Fruit fly (Drosophila melanogaster) whole organism, embryonic: ENCODE measurements around the gene CG43062.

Experiments
- Atf6 ChIP-seq: fragments of 200-800 bp; sonication (Bioruptor generic); IDR thresholded peaks from 2 replicates; pipeline ENCODE4 v1.3.6; 2022; ENCODE audit warnings: missing biosample characterization, missing genetic modification characterization
- Bteb2 ChIP-seq: fragments of 200-800 bp; sonication (Bioruptor generic); optimal IDR thresholded peaks from 2 replicates; lab custom pipeline; 2016; ENCODE audit warnings: missing biosample characterization, missing genetic modification characterization
- CG12299 ChIP-seq: fragments of 200-800 bp; sonication (Bioruptor generic); optimal IDR thresholded peaks from 2 replicates; lab custom pipeline; 2018; ENCODE audit warnings: missing biosample characterization, mild to moderate bottlenecking, missing genetic modification characterization
- CG12391 ChIP-seq: fragments of 200-800 bp; sonication (Bioruptor generic); optimal IDR thresholded peaks from 3 replicates; lab custom pipeline; 2018; ENCODE audit warnings: missing biosample characterization, mild to moderate bottlenecking, missing genetic modification characterization, moderate library complexity
- CG16813 ChIP-seq: fragments of 200-800 bp; sonication (Bioruptor generic); IDR thresholded peaks from 3 replicates; pipeline ENCODE4 v1.3.6; 2022; ENCODE audit warnings: missing biosample characterization, missing genetic modification characterization; ENCODE audit not compliant: partially characterized antibody
- CG17359 ChIP-seq: fragments of 200-800 bp; sonication (Bioruptor generic); optimal IDR thresholded peaks from 3 replicates; lab custom pipeline; 2018; ENCODE audit warnings: missing biosample characterization, mild to moderate bottlenecking, missing genetic modification characterization, moderate library complexity
- CG17361 ChIP-seq: fragments of 200-800 bp; sonication (Bioruptor generic); IDR thresholded peaks from 3 replicates; pipeline ENCODE4 v1.3.6; 2022; ENCODE audit warnings: missing biosample characterization, missing genetic modification characterization
- CG1792 ChIP-seq: fragments of 200-800 bp; sonication (Bioruptor generic); optimal IDR thresholded peaks from 2 replicates; lab custom pipeline; 2016; ENCODE audit warnings: missing biosample characterization, missing genetic modification characterization
- CG2875 ChIP-seq: fragments of 200-800 bp; sonication (Bioruptor generic); optimal IDR thresholded peaks from 2 replicates; lab custom pipeline; 2017; ENCODE audit warnings: missing biosample characterization, mild to moderate bottlenecking, missing genetic modification characterization, missing genetic modification reagents
- CG4282 ChIP-seq: fragments of 200-800 bp; sonication (Bioruptor generic); optimal IDR thresholded peaks from 2 replicates; lab custom pipeline; 2016; ENCODE audit warnings: missing biosample characterization, missing genetic modification characterization
- CG4328 ChIP-seq: fragments of 200-800 bp; sonication (Bioruptor generic); optimal IDR thresholded peaks from 3 replicates; lab custom pipeline; 2017; ENCODE audit warnings: missing biosample characterization, missing genetic modification reagents, missing genetic modification characterization
- CG5245 ChIP-seq: fragments of 200-800 bp; sonication (Bioruptor generic); optimal IDR thresholded peaks from 3 replicates; lab custom pipeline; 2016; ENCODE audit warnings: missing biosample characterization, missing genetic modification characterization
- CG7745 ChIP-seq: fragments of 200-800 bp; sonication (Bioruptor generic); optimal IDR thresholded peaks from 2 replicates; lab custom pipeline; 2018; ENCODE audit warnings: missing biosample characterization, mild to moderate bottlenecking, missing genetic modification characterization, moderate library complexity
- CG7786 ChIP-seq: fragments of 200-800 bp; sonication (Bioruptor generic); optimal IDR thresholded peaks from 2 replicates; lab custom pipeline; 2016; ENCODE audit warnings: missing biosample characterization, missing genetic modification characterization
- CG8089 ChIP-seq: fragments of 200-800 bp; sonication (Bioruptor generic); optimal IDR thresholded peaks from 3 replicates; lab custom pipeline; 2016; ENCODE audit warnings: missing biosample characterization, missing genetic modification characterization
- CG9437 ChIP-seq: fragments of 200-800 bp; sonication (Bioruptor generic); optimal IDR thresholded peaks from 2 replicates; lab custom pipeline; 2018; ENCODE audit warnings: missing biosample characterization, mild to moderate bottlenecking, missing genetic modification characterization
- Camta ChIP-seq: fragments of 200-800 bp; sonication (Bioruptor generic); optimal IDR thresholded peaks from 2 replicates; lab custom pipeline; 2016; ENCODE audit warnings: missing biosample characterization, missing genetic modification characterization
- D19A ChIP-seq: fragments of 200-800 bp; optimal IDR thresholded peaks from 3 replicates; lab custom pipeline; 2019; ENCODE audit warnings: missing biosample characterization, mild to moderate bottlenecking, missing genetic modification characterization, moderate library complexity
- Dfd ChIP-seq, 2 experiments: fragments of >200 bp; optimal IDR thresholded peaks; 2 replicates each; lab custom pipeline; 2017; ENCODE audit warnings: missing biosample characterization in 2 of 2, missing genetic modification characterization in 2 of 2
- Dip2 ChIP-seq: fragments of 200-800 bp; sonication (Bioruptor generic); IDR thresholded peaks from 2 replicates; pipeline ENCODE4 v1.3.6; 2022; ENCODE audit warnings: missing biosample characterization, missing genetic modification characterization
- Eip74EF ChIP-seq, 2 experiments: fragments of 200-800 bp in 1 of 2; fragments of >200 bp in 1 of 2; sonication (Bioruptor generic) in 1 of 2; optimal IDR thresholded peaks; 2 replicates each; lab custom pipeline; 2017 to 2019; ENCODE audit warnings: missing biosample characterization in 2 of 2, missing genetic modification characterization in 2 of 2, mild to moderate bottlenecking in 1 of 2, moderate library complexity in 1 of 2
- GATAe ChIP-seq: fragments of 200-800 bp; sonication (Bioruptor generic); conservative IDR thresholded peaks from 2 replicates; pipeline ENCODE4 v1.3.6; 2022; ENCODE audit warnings: missing biosample characterization, missing genetic modification characterization
- Hmx ChIP-seq: fragments of 200-800 bp; sonication (Bioruptor generic); optimal IDR thresholded peaks from 2 replicates; lab custom pipeline; 2016; ENCODE audit warnings: missing biosample characterization, missing genetic modification characterization
- Lpt ChIP-seq: fragments of >200 bp; optimal IDR thresholded peaks from 2 replicates; lab custom pipeline; 2018; ENCODE audit warnings: missing biosample characterization, missing genetic modification characterization
- Myb ChIP-seq: fragments of 200-800 bp; sonication (Bioruptor generic); optimal IDR thresholded peaks from 2 replicates; lab custom pipeline; 2016; ENCODE audit warnings: missing biosample characterization, missing genetic modification characterization
- PHDP ChIP-seq: fragments of 200-800 bp; sonication (Bioruptor generic); optimal IDR thresholded peaks from 3 replicates; lab custom pipeline; 2018; ENCODE audit warnings: missing biosample characterization, mild to moderate bottlenecking, missing genetic modification characterization, moderate library complexity
- YL-1 ChIP-seq: fragments of 200-800 bp; sonication (Bioruptor generic); optimal IDR thresholded peaks from 3 replicates; lab custom pipeline; 2017; ENCODE audit warnings: missing biosample characterization, mild to moderate bottlenecking, missing genetic modification characterization
- ato ChIP-seq: fragments of 200-800 bp; sonication (Bioruptor generic); IDR thresholded peaks from 2 replicates; pipeline ENCODE4 v1.3.6; 2022; ENCODE audit warnings: missing biosample characterization, missing genetic modification characterization; ENCODE audit not compliant: partially characterized antibody
- bcd ChIP-seq: fragments of 200-800 bp; sonication (Bioruptor generic); optimal IDR thresholded peaks from 2 replicates; lab custom pipeline; 2017; ENCODE audit warnings: missing biosample characterization, mild to moderate bottlenecking, missing genetic modification characterization
- ci ChIP-seq: fragments of 200-800 bp; sonication (Bioruptor generic); IDR thresholded peaks from 3 replicates; pipeline ENCODE4 v1.3.6; 2022; ENCODE audit warnings: missing biosample characterization, missing genetic modification characterization
- da ChIP-seq: fragments of 200-800 bp; sonication (Bioruptor generic); optimal IDR thresholded peaks from 2 replicates; lab custom pipeline; 2016; ENCODE audit warnings: missing biosample characterization, missing genetic modification characterization
- fd96Cb ChIP-seq: fragments of 200-800 bp; sonication (Bioruptor generic); optimal IDR thresholded peaks from 2 replicates; lab custom pipeline; 2018; ENCODE audit warnings: missing biosample characterization, mild to moderate bottlenecking, missing genetic modification characterization, moderate library complexity
- grn ChIP-seq: fragments of 200-800 bp; sonication (Bioruptor generic); optimal IDR thresholded peaks from 3 replicates; lab custom pipeline; 2017; ENCODE audit warnings: missing biosample characterization, missing genetic modification characterization
- gsb ChIP-seq: fragments of 200-800 bp; sonication (Bioruptor generic); IDR thresholded peaks from 2 replicates; pipeline ENCODE4 v1.3.6; 2022; ENCODE audit warnings: missing biosample characterization, missing genetic modification characterization
- hbn ChIP-seq: fragments of 200-800 bp; sonication (Bioruptor generic); IDR thresholded peaks from 2 replicates; pipeline ENCODE4 v1.3.6; 2022; ENCODE audit warnings: missing biosample characterization, missing genetic modification characterization; ENCODE audit not compliant: partially characterized antibody
- ind ChIP-seq: fragments of 200-800 bp; sonication (Bioruptor generic); optimal IDR thresholded peaks from 3 replicates; lab custom pipeline; 2016; ENCODE audit warnings: missing biosample characterization, missing genetic modification characterization
- inv ChIP-seq: fragments of 200-800 bp; sonication (Bioruptor generic); IDR thresholded peaks from 2 replicates; pipeline ENCODE4 v1.3.6; 2022; ENCODE audit warnings: missing biosample characterization, missing genetic modification characterization; ENCODE audit not compliant: partially characterized antibody
- jigr1 ChIP-seq: fragments of 200-800 bp; sonication (Bioruptor generic); IDR thresholded peaks from 3 replicates; pipeline ENCODE4 v1.3.6; 2022; ENCODE audit warnings: missing biosample characterization, missing genetic modification characterization
- kni ChIP-seq: fragments of 200-800 bp; sonication (Bioruptor generic); optimal IDR thresholded peaks from 3 replicates; lab custom pipeline; 2017; ENCODE audit warnings: mild to moderate bottlenecking, missing biosample characterization, missing genetic modification reagents, missing genetic modification characterization
- lola ChIP-seq, 3 experiments: fragments of >200 bp in 2 of 3; fragments of 200-800 bp in 1 of 3; sonication (Bioruptor generic) in 1 of 3; optimal IDR thresholded peaks; 2 replicates each; lab custom pipeline; 2017 to 2019; ENCODE audit warnings: missing biosample characterization in 3 of 3, missing genetic modification characterization in 3 of 3, mild to moderate bottlenecking in 1 of 3, moderate library complexity in 1 of 3
- lov ChIP-seq, 2 experiments: fragments of 200-800 bp in 1 of 2; fragments of >200 bp in 1 of 2; sonication (Bioruptor generic) in 1 of 2; IDR thresholded peaks in 1 of 2; optimal IDR thresholded peaks in 1 of 2; 2 replicates in 1 of 2; 3 replicates in 1 of 2; pipeline versions ENCODE4 v1.3.6 to Lab custom; 2017 to 2022; ENCODE audit warnings: missing biosample characterization in 1 of 2, missing genetic modification characterization in 1 of 2
- maf-S ChIP-seq: fragments of 200-800 bp; sonication (Bioruptor generic); optimal IDR thresholded peaks from 2 replicates; lab custom pipeline; 2016; ENCODE audit warnings: missing biosample characterization, missing genetic modification characterization
- mirr ChIP-seq: fragments of 200-800 bp; sonication (Bioruptor generic); optimal IDR thresholded peaks from 3 replicates; lab custom pipeline; 2018; ENCODE audit warnings: missing biosample characterization, mild to moderate bottlenecking, missing genetic modification characterization
- pb ChIP-seq: fragments of 200-800 bp; sonication (Bioruptor generic); optimal IDR thresholded peaks from 3 replicates; lab custom pipeline; 2016; ENCODE audit warnings: missing biosample characterization, missing genetic modification characterization
- phol ChIP-seq: fragments of 200-800 bp; sonication (Bioruptor generic); optimal IDR thresholded peaks from 3 replicates; lab custom pipeline; 2018; ENCODE audit warnings: missing biosample characterization, mild to moderate bottlenecking, missing genetic modification characterization, moderate library complexity
- row ChIP-seq: fragments of 200-800 bp; sonication (Bioruptor generic); IDR thresholded peaks from 3 replicates; pipeline ENCODE4 v1.3.6; 2022; ENCODE audit warnings: missing biosample characterization, missing genetic modification characterization
- run ChIP-seq: fragments of 200-800 bp; sonication (Bioruptor generic); optimal IDR thresholded peaks from 3 replicates; lab custom pipeline; 2018; ENCODE audit warnings: missing biosample characterization, mild to moderate bottlenecking, missing genetic modification characterization
- salm ChIP-seq: fragments of 200-800 bp; sonication (Bioruptor generic); optimal IDR thresholded peaks from 2 replicates; lab custom pipeline; 2018; ENCODE audit warnings: missing biosample characterization, mild to moderate bottlenecking, missing genetic modification characterization
- slp2 ChIP-seq: fragments of 200-800 bp; sonication (Bioruptor generic); optimal IDR thresholded peaks from 2 replicates; lab custom pipeline; 2016; ENCODE audit warnings: missing biosample characterization, missing genetic modification characterization
- sna ChIP-seq: fragments of 200-800 bp; sonication (Bioruptor generic); IDR thresholded peaks from 2 replicates; pipeline ENCODE4 v1.3.6; 2022; ENCODE audit warnings: missing biosample characterization, missing genetic modification characterization; ENCODE audit not compliant: partially characterized antibody
- zen ChIP-seq: fragments of 200-800 bp; sonication (Bioruptor generic); optimal IDR thresholded peaks from 3 replicates; lab custom pipeline; 2018; ENCODE audit warnings: missing biosample characterization, mild to moderate bottlenecking, missing genetic modification characterization, moderate library complexity

The CG43062 gene

DNA sequence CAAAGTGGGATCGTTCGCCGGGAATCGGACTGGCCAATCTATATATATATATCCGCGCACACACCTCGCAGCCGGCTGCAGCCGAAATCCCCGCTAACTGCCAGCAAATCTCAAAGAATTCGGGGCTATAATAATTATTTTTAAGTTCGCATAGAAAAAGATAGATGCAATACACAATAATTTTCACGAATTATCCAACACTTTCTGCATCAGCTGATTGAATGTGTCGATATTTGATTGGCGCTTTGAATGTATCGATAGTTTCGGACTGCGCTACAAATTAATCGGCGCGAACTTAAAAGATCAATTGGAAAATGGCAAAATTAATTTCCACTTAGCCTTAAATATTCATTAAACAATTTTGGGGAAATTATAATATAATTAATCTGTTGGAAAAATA lies 46.6 kb downstream of the CG43062 start, which contains the start of gene Sbf (continued):
- TF ChIP-seq maf-S (GFP tag; lab: Kevin White, UChicago) (no peak), Lpt (GFP tag; lab: Kevin White, UChicago) (no peak), Hmx (GFP tag; lab: Kevin White, UChicago) (no peak), gsb (GFP tag; lab: Robert Waterston, UW) (no peak), CG17359 (tag; lab: Kevin White, UChicago) (no peak), slp2 (GFP tag; lab: Kevin White, UChicago) (no peak), pb (GFP tag; lab: Kevin White, UChicago) (no peak), CG7745 (tag; lab: Kevin White, UChicago) (no peak), Myb (GFP tag; lab: Kevin White, UChicago) (peak; percentile 11), CG12391 (peak; percentile 34), CG7786 (GFP tag; lab: Kevin White, UChicago) (no peak), hbn (GFP tag; lab: Robert Waterston, UW) (peak; percentile 85), CG12299 (tag; lab: Kevin White, UChicago) (no peak), PHDP (tag; lab: Kevin White, UChicago) (no peak), fd96Cb (tag; lab: Kevin White, UChicago) (no peak), Dip2 (GFP tag; lab: Robert Waterston, UW) (no peak), D19A (tag; lab: Kevin White, UChicago) (no peak), sna (peak; percentile 85), CG9437 (GFP tag; lab: Kevin White, UChicago) (no peak), CG17361 (no peak), CG8089 (GFP tag; lab: Kevin White, UChicago) (no peak), bcd (no peak), ind (GFP tag; lab: Kevin White, UChicago) (no peak), inv (peak; percentile 65), run (tag; lab: Kevin White, UChicago) (no peak), row (peak; percentile 19; the same call in 1 of the 3 replicates), salm (tag; lab: Kevin White, UChicago) (no peak), grn (GFP tag; lab: Kevin White, UChicago) (no peak), lola (GFP tag; optimal IDR thresholded peaks at IDR 0.05; lab: Kevin White, UChicago) (no peak), Atf6 (no peak), YL-1 (GFP tag; lab: Kevin White, UChicago) (peak; percentile 94), CG16813 (GFP tag; lab: Robert Waterston, UW) (peak; percentile 83), CG2875 (GFP tag; lab: Kevin White, UChicago) (no peak), lov (optimal IDR thresholded peaks at IDR 0.05; lab: Kevin White, UChicago) (no peak), lov (GFP tag; IDR thresholded peaks at IDR 0.05; lab: Robert Waterston, UW) (no peak), mirr (GFP tag; lab: Kevin White, UChicago) (no peak), Camta (GFP tag; lab: Kevin White, UChicago) (no peak), phol (tag; lab: Kevin White, UChicago) (peak; percentile 36), CG4328 (GFP tag; lab: Kevin White, UChicago) (no peak), CG1792 (GFP tag; lab: Kevin White, UChicago) (no peak), Dfd (GFP tag; optimal IDR thresholded peaks at IDR 0.05; lab: Kevin White, UChicago) (no peak), kni (GFP tag; lab: Kevin White, UChicago) (no peak), ato (GFP tag; lab: Robert Waterston, UW) (peak; percentile 83), jigr1 (GFP tag; lab: Robert Waterston, UW) (no peak), CG4282 (no peak), ci (GFP tag; lab: Robert Waterston, UW) (no peak), Bteb2 (GFP tag; lab: Kevin White, UChicago) (no peak), GATAe (no peak), CG5245 (GFP tag; lab: Kevin White, UChicago) (no peak), da (GFP tag; lab: Kevin White, UChicago) (no peak), Eip74EF (GFP tag; optimal IDR thresholded peaks at IDR 0.05; lab: Kevin White, UChicago) (no peak), zen (tag; lab: Kevin White, UChicago) (peak; percentile 63)
